Worm (Caenorhabditis elegans) whole organism, midembryonic: ENCODE data around the gene cct-2.

Experiments used
- T22C8.4 ChIP-seq: fragments of 200-800 bp; sonication (Bioruptor generic); IDR thresholded peaks from 2 replicates; pipeline ENCODE4 v1.3.6; 2022; ENCODE audit warnings: missing genetic modification characterization, missing compliant biosample characterization
- cog-1 ChIP-seq: sonication (generic microtip); optimal IDR thresholded peaks from 2 replicates; lab custom pipeline; 2016; ENCODE audit warnings: missing genetic modification characterization, missing compliant biosample characterization
- flt-1 ChIP-seq: fragments of 200-800 bp; sonication (Bioruptor generic); IDR thresholded peaks from 2 replicates; pipeline ENCODE4 v1.3.6; 2022; ENCODE audit warnings: missing genetic modification characterization, missing compliant biosample characterization
- klf-2 ChIP-seq: fragments of 200-800 bp; sonication (Bioruptor generic); conservative IDR thresholded peaks from 2 replicates; pipeline ENCODE4 v1.3.6; 2022; ENCODE audit warnings: missing genetic modification reagents, missing genetic modification characterization, missing compliant biosample characterization
- med-1 ChIP-seq: sonication (generic microtip); optimal IDR thresholded peaks from 2 replicates; lab custom pipeline; 2017; ENCODE audit warnings: missing genetic modification characterization, mild to moderate bottlenecking, missing compliant biosample characterization, antibody characterized with exemption, missing genetic modification reagents; ENCODE audit not compliant: insufficient read depth
- ref-1 ChIP-seq: fragments of 200-800 bp; sonication (Bioruptor generic); conservative IDR thresholded peaks from 2 replicates; pipeline ENCODE4 v1.3.6; 2022; ENCODE audit warnings: missing genetic modification reagents, missing genetic modification characterization, missing compliant biosample characterization
- tab-1 ChIP-seq: fragments of 200-800 bp; sonication (Bioruptor generic); IDR thresholded peaks from 2 replicates; pipeline ENCODE4 v1.3.6; 2022; ENCODE audit warnings: missing genetic modification characterization, missing compliant biosample characterization
- ztf-23 ChIP-seq: fragments of 200-800 bp; sonication (Bioruptor generic); IDR thresholded peaks from 2 replicates; pipeline ENCODE4 v1.3.6; 2022; ENCODE audit warnings: missing genetic modification reagents, missing genetic modification characterization, missing compliant biosample characterization
- ztf-29 ChIP-seq: fragments of 200-800 bp; sonication (Bioruptor generic); IDR thresholded peaks from 2 replicates; pipeline ENCODE4 v1.3.6; 2022; ENCODE audit warnings: missing genetic modification reagents, missing genetic modification characterization, missing compliant biosample characterization

- no peak for TF ChIP-seq ref-1 (GFP tag; lab: Robert Waterston, UW)
- TF ChIP-seq ztf-29 (GFP tag; lab: Robert Waterston, UW) = no peak
- no peak for TF ChIP-seq med-1 (GFP tag; lab: Kevin White, UChicago)
- TF ChIP-seq tab-1 = no peak
- no peak for TF ChIP-seq ztf-23
- TF ChIP-seq T22C8.4 (GFP tag; lab: Robert Waterston, UW) = no peak
- TF ChIP-seq klf-2 (GFP tag; lab: Robert Waterston, UW) = no peak
- no peak for TF ChIP-seq cog-1 (tag; lab: Kevin White, UChicago)
- TF ChIP-seq flt-1 = no peak
These were observed 11.5 kb downstream of the cct-2 start for ce11 chrII:8938907-8939622.
